Worm (Caenorhabditis elegans) whole organism, L4 larva: ENCODE results near the gene nhr-48.

ENCODE experiments used
- Y105C5A.15 ChIP-seq: fragments of 200-800 bp; sonication (Bioruptor generic); IDR thresholded peaks from 2 replicates; pipeline ENCODE4 v1.3.6; 2022; ENCODE audit warnings: missing genetic modification characterization, missing compliant biosample characterization
- Y5F2A.4 ChIP-seq: fragments of 200-800 bp; sonication (Bioruptor generic); optimal IDR thresholded peaks from 2 replicates; lab custom pipeline; 2018; ENCODE audit warnings: mild to moderate bottlenecking, missing genetic modification characterization, missing compliant biosample characterization
- aly-2 ChIP-seq: sonication (generic microtip); optimal IDR thresholded peaks from 2 replicates; lab custom pipeline; 2018; ENCODE audit warnings: missing biosample characterization, missing genetic modification characterization
- ceh-28 ChIP-seq: fragments of 150-350 bp; optimal IDR thresholded peaks from 2 replicates; lab custom pipeline; 2014; ENCODE audit warnings: missing biosample characterization, missing genetic modification reagents, missing genetic modification characterization
- ceh-32 ChIP-seq: sonication (generic microtip); optimal IDR thresholded peaks from 2 replicates; lab custom pipeline; 2016; ENCODE audit warnings: mild to moderate bottlenecking, missing genetic modification characterization, missing compliant biosample characterization; ENCODE audit not compliant: poor library complexity
- ceh-82 ChIP-seq: sonication (generic microtip); optimal IDR thresholded peaks from 2 replicates; lab custom pipeline; 2017; ENCODE audit warnings: missing biosample characterization, missing genetic modification characterization
- cey-2 ChIP-seq: sonication (generic microtip); optimal IDR thresholded peaks from 3 replicates; lab custom pipeline; 2017; ENCODE audit warnings: missing genetic modification characterization, mild to moderate bottlenecking, missing compliant biosample characterization, antibody characterized with exemption, borderline replicate concordance; ENCODE audit not compliant: insufficient read depth
- daf-16 ChIP-seq, 3 experiments: sonication (generic microtip); optimal IDR thresholded peaks; 2 replicates each; lab custom pipeline; 2016 to 2017; ENCODE audit warnings: missing genetic modification characterization in 3 of 3, missing genetic modification reagents in 3 of 3, mild to moderate bottlenecking in 2 of 3, missing compliant biosample characterization in 2 of 3, missing biosample characterization in 1 of 3, moderate library complexity in 1 of 3
- duxl-1 ChIP-seq: sonication (generic microtip); optimal IDR thresholded peaks from 2 replicates; lab custom pipeline; 2016; ENCODE audit warnings: mild to moderate bottlenecking, missing genetic modification characterization, moderate library complexity, missing compliant biosample characterization; ENCODE audit not compliant: poor library complexity
- fkh-10 ChIP-seq: fragments of 150-350 bp; optimal IDR thresholded peaks from 2 replicates; lab custom pipeline; 2014; ENCODE audit warnings: missing biosample characterization, missing genetic modification reagents, missing genetic modification characterization
- hmg-1.1 ChIP-seq: fragments of 200-800 bp; sonication (Bioruptor generic); IDR thresholded peaks from 2 replicates; pipeline ENCODE4 v1.3.6; 2022; ENCODE audit warnings: missing genetic modification reagents, missing genetic modification characterization, missing compliant biosample characterization
- lim-7 ChIP-seq: fragments of 200-800 bp; sonication (Bioruptor generic); IDR thresholded peaks from 2 replicates; pipeline ENCODE4 v1.3.6; 2022; ENCODE audit warnings: missing genetic modification characterization, missing compliant biosample characterization
- lin-13 ChIP-seq: fragments of 150-350 bp; optimal IDR thresholded peaks from 2 replicates; lab custom pipeline; 2014; ENCODE audit warnings: missing biosample characterization, missing genetic modification reagents, missing genetic modification characterization
- lin-29 ChIP-seq: fragments of 200-800 bp; sonication (Bioruptor generic); IDR thresholded peaks from 2 replicates; pipeline ENCODE4 v1.3.6; 2022; ENCODE audit warnings: missing genetic modification reagents, missing genetic modification characterization, missing compliant biosample characterization
- lir-3 ChIP-seq: sonication (generic microtip); optimal IDR thresholded peaks from 2 replicates; lab custom pipeline; 2016; ENCODE audit warnings: mild to moderate bottlenecking, missing genetic modification characterization, missing compliant biosample characterization
- madf-9 ChIP-seq: fragments of 200-800 bp; sonication (Bioruptor generic); conservative IDR thresholded peaks from 2 replicates; pipeline ENCODE4 v1.3.6; 2022; ENCODE audit warnings: missing genetic modification reagents, missing genetic modification characterization, missing compliant biosample characterization
- mdt-29 ChIP-seq: fragments of 200-800 bp; sonication (Bioruptor generic); IDR thresholded peaks from 2 replicates; pipeline ENCODE4 v1.3.6; 2022; ENCODE audit warnings: missing genetic modification reagents, missing genetic modification characterization, missing compliant biosample characterization
- nhr-102 ChIP-seq: sonication (generic microtip); optimal IDR thresholded peaks from 2 replicates; lab custom pipeline; 2016; ENCODE audit warnings: mild to moderate bottlenecking, missing genetic modification characterization, moderate library complexity, missing compliant biosample characterization
- nhr-25 ChIP-seq: sonication (generic microtip); optimal IDR thresholded peaks from 2 replicates; lab custom pipeline; 2017; ENCODE audit warnings: missing genetic modification characterization, mild to moderate bottlenecking, missing compliant biosample characterization, antibody characterized with exemption, moderate library complexity, borderline replicate concordance; ENCODE audit not compliant: insufficient read depth
- nhr-6 ChIP-seq: fragments of 150-350 bp; optimal IDR thresholded peaks from 2 replicates; lab custom pipeline; 2014; ENCODE audit warnings: missing biosample characterization, missing genetic modification characterization
- nhr-76 ChIP-seq: fragments of 150-350 bp; optimal IDR thresholded peaks from 2 replicates; lab custom pipeline; 2014; ENCODE audit warnings: missing biosample characterization, missing genetic modification characterization
- set-16 ChIP-seq: fragments of 200-800 bp; sonication (Bioruptor generic); IDR thresholded peaks from 2 replicates; pipeline ENCODE4 v1.3.6; 2022; ENCODE audit warnings: missing genetic modification reagents, missing genetic modification characterization, missing compliant biosample characterization
- skn-1 ChIP-seq: fragments of 150-350 bp; optimal IDR thresholded peaks from 2 replicates; lab custom pipeline; 2014; ENCODE audit warnings: missing biosample characterization, missing genetic modification characterization
- zag-1 ChIP-seq: fragments of 150-350 bp; optimal IDR thresholded peaks from 2 replicates; lab custom pipeline; 2014; ENCODE audit warnings: missing biosample characterization, missing genetic modification characterization
- zip-2 ChIP-seq: fragments of 150-350 bp; optimal IDR thresholded peaks from 2 replicates; lab custom pipeline; 2014; ENCODE audit warnings: missing biosample characterization, missing genetic modification characterization
- ztf-7 ChIP-seq: fragments of 150-350 bp; optimal IDR thresholded peaks from 2 replicates; lab custom pipeline; 2014; ENCODE audit warnings: missing biosample characterization, missing genetic modification characterization

nhr-48 gene

DNA sequence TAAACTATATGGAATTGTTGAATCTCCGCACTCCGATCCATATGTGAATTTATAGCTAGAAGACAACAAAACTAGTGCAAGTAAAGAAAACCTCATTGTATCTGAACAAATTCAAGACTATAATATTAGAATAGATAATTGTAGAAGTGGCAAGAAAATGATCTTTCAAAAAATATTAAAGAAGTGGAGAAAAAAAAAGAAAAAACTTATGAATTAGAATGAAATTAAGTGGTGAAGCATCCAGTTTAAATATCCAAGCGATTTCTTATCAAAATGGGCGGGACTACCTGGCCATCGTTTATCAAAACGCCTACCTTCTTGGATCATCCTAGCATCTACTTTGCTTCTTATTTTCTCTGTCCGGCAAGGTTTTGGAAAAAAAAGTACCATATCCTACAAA, 49.2 kb downstream of the nhr-48 start, which contains the start of gene wrt-4:
Gene wrt-4 (minus strand): TSS at position 101 of the 400 bp plus-strand sequence.
- TF ChIP-seq set-16 (GFP tag; lab: Robert Waterston, UW) (no peak), mdt-29 (GFP tag; lab: Robert Waterston, UW) (no peak), zip-2 (no peak), zag-1 (tag; lab: Kevin White, UChicago) (no peak), fkh-10 (GFP tag; lab: Kevin White, UChicago) (no peak), nhr-76 (no peak), aly-2 (tag; lab: Kevin White, UChicago) (no peak), lin-29 (GFP tag; lab: Robert Waterston, UW) (no peak), hmg-1.1 (no peak), ceh-32 (tag; lab: Kevin White, UChicago) (no peak)

DNA sequence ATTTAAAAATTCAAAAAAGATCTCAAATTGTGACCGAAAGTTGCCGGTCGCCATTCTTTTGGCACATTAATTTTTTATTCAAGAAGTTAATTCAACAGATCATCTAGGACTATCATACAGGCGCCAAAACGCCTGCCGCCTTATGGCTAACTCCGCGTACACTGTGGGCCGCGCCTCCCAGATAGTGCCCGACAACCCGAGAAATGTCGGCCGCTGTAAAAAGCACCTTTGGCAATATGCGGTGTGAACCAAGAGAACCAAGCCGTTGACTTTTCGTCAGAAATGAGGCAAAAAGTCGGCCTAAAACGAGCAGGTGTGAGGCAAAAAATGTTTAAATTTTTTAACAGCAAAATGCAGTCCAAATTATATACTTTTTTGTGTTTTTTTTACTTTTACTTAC, 51.2 kb downstream of the nhr-48 start:
- TF ChIP-seq zag-1 (tag; lab: Kevin White, UChicago) (no peak), lim-7 (no peak), madf-9 (GFP tag; lab: Robert Waterston, UW) (no peak), lin-29 (GFP tag; lab: Robert Waterston, UW) (no peak)

DNA sequence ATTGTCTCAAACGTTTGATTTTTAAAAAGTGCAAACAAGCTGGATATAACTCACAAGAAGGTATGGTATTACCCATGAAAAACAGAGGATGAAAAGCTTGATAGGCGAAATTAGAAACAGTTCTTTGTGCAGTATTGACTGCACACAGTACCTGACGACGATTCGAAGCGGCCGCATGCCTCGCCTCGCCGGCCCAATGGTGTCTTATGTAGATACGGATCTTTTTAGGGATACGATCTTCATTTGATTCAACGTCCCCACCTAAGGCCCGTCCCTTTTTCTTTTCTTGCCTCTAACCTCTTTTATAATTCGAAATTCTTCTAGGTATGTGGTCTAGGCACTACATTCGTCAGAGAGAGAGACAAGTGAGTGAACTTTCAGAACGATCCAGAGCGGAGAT, 58.1 kb downstream of the nhr-48 start, which contains the start of gene bus-17:
Gene bus-17 (minus strand): TSS at position 208 of the 400 bp plus-strand sequence.
- TF ChIP-seq nhr-102 (tag; lab: Kevin White, UChicago) (no peak), ztf-7 (tag; lab: Kevin White, UChicago) (no peak), nhr-25 (tag; lab: Kevin White, UChicago) (no peak), lin-13 (GFP tag; lab: Kevin White, UChicago) (no peak), ceh-82 (no peak), daf-16 (GFP tag; optimal IDR thresholded peaks at IDR 0.05; lab: Kevin White, UChicago) (no peak), daf-16 (tag; optimal IDR thresholded peaks at IDR 0.05; lab: Kevin White, UChicago) (no peak), Y5F2A.4 (no peak), Y105C5A.15 (no peak), lir-3 (tag; lab: Kevin White, UChicago) (no peak), hmg-1.1 (no peak), nhr-76 (no peak), skn-1 (tag; lab: Kevin White, UChicago) (no peak), duxl-1 (tag; lab: Kevin White, UChicago) (no peak), ceh-28 (tag; lab: Kevin White, UChicago) (no peak), cey-2 (tag; lab: Kevin White, UChicago) (no peak), nhr-6 (tag; lab: Kevin White, UChicago) (no peak), ceh-32 (tag; lab: Kevin White, UChicago) (no peak)
